Worm (Caenorhabditis elegans) whole organism, L2 larva: ENCODE results near the gene gly-6.

Experiments
- C34F6.9 ChIP-seq: fragments of 150-350 bp; optimal IDR thresholded peaks from 2 replicates; lab custom pipeline; 2014; ENCODE audit warnings: missing biosample characterization, missing genetic modification characterization
- F13H6.1 ChIP-seq: sonication (generic microtip); optimal IDR thresholded peaks from 2 replicates; lab custom pipeline; 2016; ENCODE audit warnings: missing genetic modification characterization, missing compliant biosample characterization
- R02D3.7 ChIP-seq: fragments of 150-350 bp; optimal IDR thresholded peaks from 2 replicates; lab custom pipeline; 2014; ENCODE audit warnings: missing biosample characterization, missing genetic modification characterization
- ZK546.5 ChIP-seq: sonication (generic microtip); optimal IDR thresholded peaks from 2 replicates; lab custom pipeline; 2017; ENCODE audit warnings: missing biosample characterization, missing genetic modification characterization
- alr-1 ChIP-seq: fragments of 150-350 bp; optimal IDR thresholded peaks from 2 replicates; lab custom pipeline; 2014; ENCODE audit warnings: missing biosample characterization, missing genetic modification characterization
- aly-2 ChIP-seq: fragments of 150-350 bp; optimal IDR thresholded peaks from 2 replicates; lab custom pipeline; 2014; ENCODE audit warnings: missing biosample characterization, missing genetic modification characterization
- ama-1 ChIP-seq: fragments of 150-350 bp; optimal IDR thresholded peaks from 2 replicates; lab custom pipeline; 2018; ENCODE audit warnings: inconsistent platforms
- crh-2 ChIP-seq: sonication (generic microtip); optimal IDR thresholded peaks from 2 replicates; lab custom pipeline; 2017; ENCODE audit warnings: missing biosample characterization, missing genetic modification characterization
- dmd-4 ChIP-seq: sonication (generic microtip); optimal IDR thresholded peaks from 2 replicates; lab custom pipeline; 2017; ENCODE audit warnings: missing biosample characterization, missing genetic modification characterization
- elt-3 ChIP-seq: sonication (generic microtip); optimal IDR thresholded peaks from 2 replicates; lab custom pipeline; 2017; ENCODE audit warnings: missing biosample characterization, missing genetic modification characterization
- fos-1 ChIP-seq: fragments of 150-350 bp; optimal IDR thresholded peaks from 2 replicates; lab custom pipeline; 2014; ENCODE audit warnings: missing biosample characterization, missing genetic modification characterization
- gmeb-1 ChIP-seq: fragments of 150-350 bp; optimal IDR thresholded peaks from 2 replicates; lab custom pipeline; 2014; ENCODE audit warnings: missing biosample characterization, missing genetic modification characterization
- lin-13 ChIP-seq: fragments of 150-350 bp; optimal IDR thresholded peaks from 2 replicates; lab custom pipeline; 2014; ENCODE audit warnings: missing biosample characterization, missing genetic modification reagents, missing genetic modification characterization
- lin-39 ChIP-seq: fragments of 150-350 bp; optimal IDR thresholded peaks from 2 replicates; lab custom pipeline; 2014; ENCODE audit warnings: missing biosample characterization, missing genetic modification reagents, missing genetic modification characterization
- lsy-2 ChIP-seq, 2 experiments: fragments of 150-350 bp in 1 of 2; sonication (generic microtip) in 1 of 2; optimal IDR thresholded peaks; 2 replicates each; lab custom pipeline; 2014 to 2017; ENCODE audit warnings: missing biosample characterization in 2 of 2, missing genetic modification characterization in 2 of 2
- mab-5 ChIP-seq: fragments of 150-350 bp; optimal IDR thresholded peaks from 2 replicates; lab custom pipeline; 2014; ENCODE audit warnings: missing biosample characterization, missing genetic modification characterization
- mdl-1 ChIP-seq, 2 experiments: fragments of 150-350 bp in 1 of 2; sonication (generic microtip) in 1 of 2; optimal IDR thresholded peaks; 2 replicates each; lab custom pipeline; 2017; ENCODE audit warnings: missing biosample characterization in 2 of 2, missing genetic modification characterization in 2 of 2
- nhr-10 ChIP-seq: sonication (generic microtip); optimal IDR thresholded peaks from 2 replicates; lab custom pipeline; 2017; ENCODE audit warnings: missing biosample characterization, missing genetic modification characterization
- nhr-11 ChIP-seq: fragments of 150-350 bp; optimal IDR thresholded peaks from 2 replicates; lab custom pipeline; 2014; ENCODE audit warnings: missing biosample characterization, missing genetic modification characterization
- nhr-12 ChIP-seq: fragments of 150-350 bp; optimal IDR thresholded peaks from 2 replicates; lab custom pipeline; 2014; ENCODE audit warnings: missing biosample characterization, missing genetic modification characterization
- nhr-129 ChIP-seq: fragments of 150-350 bp; optimal IDR thresholded peaks from 2 replicates; lab custom pipeline; 2014; ENCODE audit warnings: missing biosample characterization, missing genetic modification characterization
- nhr-21 ChIP-seq: fragments of 150-350 bp; optimal IDR thresholded peaks from 2 replicates; lab custom pipeline; 2014; ENCODE audit warnings: missing biosample characterization, missing genetic modification characterization
- nhr-23 ChIP-seq: fragments of 150-350 bp; optimal IDR thresholded peaks from 2 replicates; lab custom pipeline; 2014; ENCODE audit warnings: missing biosample characterization, missing genetic modification reagents, missing genetic modification characterization
- nhr-237 ChIP-seq: fragments of 150-350 bp; optimal IDR thresholded peaks from 2 replicates; lab custom pipeline; 2014; ENCODE audit warnings: missing biosample characterization, missing genetic modification characterization
- nhr-25 ChIP-seq: fragments of 150-350 bp; sonication (generic microtip); optimal IDR thresholded peaks from 3 replicates; lab custom pipeline; 2014; ENCODE audit warnings: missing biosample characterization, missing genetic modification characterization
- nhr-6 ChIP-seq: fragments of 150-350 bp; optimal IDR thresholded peaks from 2 replicates; lab custom pipeline; 2014; ENCODE audit warnings: missing biosample characterization, missing genetic modification characterization
- peb-1 ChIP-seq: fragments of 150-350 bp; optimal IDR thresholded peaks from 2 replicates; lab custom pipeline; 2014; ENCODE audit warnings: missing biosample characterization, missing genetic modification characterization
- sem-4 ChIP-seq: fragments of 150-350 bp; optimal IDR thresholded peaks from 2 replicates; lab custom pipeline; 2014; ENCODE audit warnings: missing biosample characterization, missing genetic modification reagents, missing genetic modification characterization
- skn-1 ChIP-seq: sonication (generic microtip); optimal IDR thresholded peaks from 2 replicates; lab custom pipeline; 2017; ENCODE audit warnings: missing biosample characterization, missing genetic modification characterization
- sma-3 ChIP-seq: sonication (generic microtip); optimal IDR thresholded peaks from 2 replicates; lab custom pipeline; 2016; ENCODE audit warnings: missing genetic modification reagents, missing genetic modification characterization, missing compliant biosample characterization
- sma-9 ChIP-seq, 2 experiments: fragments of 150-350 bp in 1 of 2; sonication (generic microtip) in 1 of 2; optimal IDR thresholded peaks; 2 replicates each; lab custom pipeline; 2014 to 2016; ENCODE audit warnings: missing genetic modification characterization in 2 of 2, mild to moderate bottlenecking in 1 of 2, missing biosample characterization in 1 of 2, missing compliant biosample characterization in 1 of 2, missing genetic modification reagents in 1 of 2, moderate library complexity in 1 of 2
- snpc-4 ChIP-seq: fragments of 150-350 bp; optimal IDR thresholded peaks from 2 replicates; lab custom pipeline; 2014; ENCODE audit warnings: missing biosample characterization, missing genetic modification characterization
- unc-39 ChIP-seq: fragments of 150-350 bp; optimal IDR thresholded peaks from 2 replicates; lab custom pipeline; 2014; ENCODE audit warnings: missing biosample characterization, missing genetic modification characterization
- unc-55 ChIP-seq: fragments of 150-350 bp; sonication (generic microtip); optimal IDR thresholded peaks from 3 replicates; lab custom pipeline; 2014; ENCODE audit warnings: missing biosample characterization, missing genetic modification reagents, missing genetic modification characterization
- zag-1 ChIP-seq: fragments of 150-350 bp; optimal IDR thresholded peaks from 2 replicates; lab custom pipeline; 2014; ENCODE audit warnings: missing biosample characterization, missing genetic modification characterization
- ztf-1 ChIP-seq: fragments of 200-800 bp; sonication (Bioruptor generic); conservative IDR thresholded peaks from 2 replicates; pipeline ENCODE4 v1.3.6; 2022; ENCODE audit warnings: missing genetic modification characterization, missing compliant biosample characterization
- ztf-4 ChIP-seq: fragments of 150-350 bp; optimal IDR thresholded peaks from 2 replicates; lab custom pipeline; 2014; ENCODE audit warnings: missing biosample characterization, missing genetic modification characterization

Gene gly-6

ce11 chrIII:4317065-4317752 lies 13.8 kb downstream of the gly-6 start, which contains the start of gene tag-131:
Gene tag-131, plus strand, starts transcription at chrIII:4317702.
- TF ChIP-seq gmeb-1 (tag; lab: Kevin White, UChicago) (no peak), lin-13 (GFP tag; lab: Kevin White, UChicago) (no peak), dmd-4 (no peak), peb-1 (no peak), nhr-129 (tag; lab: Kevin White, UChicago) (peak; percentile 46), lsy-2 (tag; optimal IDR thresholded peaks at IDR 0.05; lab: Kevin White, UChicago) (peak in 1 of 2 experiments; percentile 56), C34F6.9 (tag; lab: Kevin White, UChicago) (peak; percentile 67), nhr-237 (tag; lab: Kevin White, UChicago) (no peak), ZK546.5 (no peak), nhr-11 (no peak), zag-1 (tag; lab: Kevin White, UChicago) (no peak), sma-3 (no peak), R02D3.7 (tag; lab: Kevin White, UChicago) (no peak), F13H6.1 (tag; lab: Kevin White, UChicago) (peak; percentile 64), snpc-4 (tag; lab: Kevin White, UChicago) (no peak), nhr-21 (tag; lab: Kevin White, UChicago) (peak; percentile 56), crh-2 (peak; percentile 30), elt-3 (tag; lab: Kevin White, UChicago) (no peak), unc-39 (tag; lab: Kevin White, UChicago) (no peak), nhr-6 (tag; lab: Kevin White, UChicago) (peak; percentile 34), sma-9 (GFP tag; optimal IDR thresholded peaks at IDR 0.05; lab: Kevin White, UChicago) (peak; percentile 20), sma-9 (tag; optimal IDR thresholded peaks at IDR 0.05; lab: Kevin White, UChicago) (no peak), fos-1 (tag; lab: Kevin White, UChicago) (peak; percentile 11)

- TF ChIP-seq lin-13 (GFP tag; lab: Kevin White, UChicago) (no peak), fos-1 (tag; lab: Kevin White, UChicago) (peak; percentile 31), nhr-25 (tag; lab: Kevin White, UChicago) (no peak)
These were observed 16.5 kb downstream of the gly-6 start for ce11 chrIII:4314502-4314901.

- TF ChIP-seq nhr-12 (tag; lab: Kevin White, UChicago) (no peak), ama-1 (lab: Kevin White, UChicago) (peak; percentile 58), zag-1 (tag; lab: Kevin White, UChicago) (no peak), ztf-4 (tag; lab: Kevin White, UChicago) (peak; percentile 11), ztf-1 (GFP tag; lab: Robert Waterston, UW) (no peak), mdl-1 (tag; optimal IDR thresholded peaks at IDR 0.05; lab: Kevin White, UChicago) (peak in 1 of 2 experiments; percentile 41), C34F6.9 (tag; lab: Kevin White, UChicago) (peak; percentile 94), nhr-6 (tag; lab: Kevin White, UChicago) (peak; percentile 79), fos-1 (tag; lab: Kevin White, UChicago) (peak; percentile 73), skn-1 (tag; lab: Kevin White, UChicago) (peak; percentile 20), sem-4 (tag; lab: Kevin White, UChicago) (peak; percentile 47), dmd-4 (no peak), nhr-129 (tag; lab: Kevin White, UChicago) (peak; percentile 85), mab-5 (tag; lab: Kevin White, UChicago) (peak; percentile 30), alr-1 (tag; lab: Kevin White, UChicago) (no peak), nhr-237 (tag; lab: Kevin White, UChicago) (no peak), nhr-10 (no peak), snpc-4 (tag; lab: Kevin White, UChicago) (peak; percentile 35), elt-3 (tag; lab: Kevin White, UChicago) (no peak), sma-3 (peak; percentile 60), unc-55 (peak; percentile 92), nhr-21 (tag; lab: Kevin White, UChicago) (peak; percentile 73), F13H6.1 (tag; lab: Kevin White, UChicago) (peak; percentile 61), lin-39 (tag; lab: Kevin White, UChicago) (no peak), gmeb-1 (tag; lab: Kevin White, UChicago) (peak; percentile 79), crh-2 (peak; percentile 95), sma-9 (GFP tag; optimal IDR thresholded peaks at IDR 0.05; lab: Kevin White, UChicago) (no peak), sma-9 (tag; optimal IDR thresholded peaks at IDR 0.05; lab: Kevin White, UChicago) (no peak), nhr-25 (tag; lab: Kevin White, UChicago) (peak; percentile 76), lsy-2 (tag; optimal IDR thresholded peaks at IDR 0.05; lab: Kevin White, UChicago) (peak; percentile 52 to 91), aly-2 (tag; lab: Kevin White, UChicago) (no peak), lin-13 (GFP tag; lab: Kevin White, UChicago) (peak; percentile 73), nhr-23 (no peak)
These were observed 17.7 kb downstream of the gly-6 start, which contains the start of the genes evl-14 and dcn-1 for ce11 chrIII:4313061-4313962. Gene evl-14, minus strand, starts transcription at chrIII:4313128. Gene dcn-1, plus strand, starts transcription at chrIII:4313912.
